Fruit fly (Drosophila melanogaster) whole organism, embryonic: Measurements from ENCODE around the gene CG4629.

Source experiments
- Awh ChIP-seq: fragments of 200-800 bp; sonication (Bioruptor generic); IDR thresholded peaks from 2 replicates; pipeline ENCODE4, ENCODE4 v1.3.6; 2022; ENCODE audit warnings: missing biosample characterization, missing genetic modification characterization
- BEAF-32 ChIP-seq: fragments of 200-800 bp; sonication (Bioruptor generic); optimal IDR thresholded peaks from 3 replicates; lab custom pipeline; 2017; ENCODE audit warnings: missing biosample characterization, missing genetic modification characterization, mild to moderate bottlenecking, moderate library complexity, missing genetic modification reagents
- Bteb2 ChIP-seq: fragments of 200-800 bp; sonication (Bioruptor generic); optimal IDR thresholded peaks from 2 replicates; lab custom pipeline; 2016; ENCODE audit warnings: missing biosample characterization, missing genetic modification characterization
- CG10267 ChIP-seq: fragments of 200-800 bp; sonication (Bioruptor generic); optimal IDR thresholded peaks from 2 replicates; lab custom pipeline; 2018; ENCODE audit warnings: missing biosample characterization, mild to moderate bottlenecking, missing genetic modification characterization, moderate library complexity
- CG10431 ChIP-seq: fragments of 200-800 bp; sonication (Bioruptor generic); optimal IDR thresholded peaks from 3 replicates; lab custom pipeline; 2018; ENCODE audit warnings: missing biosample characterization, mild to moderate bottlenecking, missing genetic modification characterization
- CG11085 ChIP-seq: fragments of 200-800 bp; sonication (Bioruptor generic); IDR thresholded peaks from 2 replicates; pipeline ENCODE4 v1.3.6; 2022; ENCODE audit warnings: missing biosample characterization, missing genetic modification characterization
- CG11398 ChIP-seq: fragments of 200-800 bp; sonication (Bioruptor generic); optimal IDR thresholded peaks from 2 replicates; lab custom pipeline; 2016; ENCODE audit warnings: missing biosample characterization, missing genetic modification characterization
- CG12769 ChIP-seq: fragments of 200-800 bp; sonication (Bioruptor generic); optimal IDR thresholded peaks from 2 replicates; lab custom pipeline; 2019; ENCODE audit warnings: missing biosample characterization, mild to moderate bottlenecking, missing genetic modification characterization, moderate library complexity
- CG13424 ChIP-seq: fragments of 200-800 bp; sonication (Bioruptor generic); optimal IDR thresholded peaks from 2 replicates; lab custom pipeline; 2019; ENCODE audit warnings: missing biosample characterization, mild to moderate bottlenecking, missing genetic modification characterization, moderate library complexity
- CG16779 ChIP-seq: fragments of 200-800 bp; sonication (Bioruptor generic); IDR thresholded peaks from 2 replicates; pipeline ENCODE4 v1.3.6; 2022; ENCODE audit warnings: missing biosample characterization, missing genetic modification characterization
- CG16815 ChIP-seq: fragments of 200-800 bp; sonication (Bioruptor generic); optimal IDR thresholded peaks from 3 replicates; lab custom pipeline; 2017; ENCODE audit warnings: missing biosample characterization, mild to moderate bottlenecking, missing genetic modification characterization
- CG17568 ChIP-seq: fragments of 200-800 bp; sonication (Bioruptor generic); optimal IDR thresholded peaks from 2 replicates; lab custom pipeline; 2018; ENCODE audit warnings: missing biosample characterization, mild to moderate bottlenecking, missing genetic modification characterization, moderate library complexity
- CG18619 ChIP-seq: fragments of 200-800 bp; sonication (Bioruptor generic); optimal IDR thresholded peaks from 3 replicates; lab custom pipeline; 2017; ENCODE audit warnings: missing biosample characterization, mild to moderate bottlenecking, missing genetic modification characterization
- CG2116 ChIP-seq: fragments of 200-800 bp; sonication (Bioruptor generic); optimal IDR thresholded peaks from 3 replicates; lab custom pipeline; 2018; ENCODE audit warnings: missing biosample characterization, mild to moderate bottlenecking, missing genetic modification characterization
- CG30403 ChIP-seq: fragments of 200-800 bp; sonication (Bioruptor generic); optimal IDR thresholded peaks from 3 replicates; lab custom pipeline; 2016; ENCODE audit warnings: missing biosample characterization, missing genetic modification characterization
- CG30431 ChIP-seq: fragments of 200-800 bp; sonication (Bioruptor generic); optimal IDR thresholded peaks from 2 replicates; lab custom pipeline; 2017; ENCODE audit warnings: missing biosample characterization, missing genetic modification characterization
- CG33213 ChIP-seq: fragments of 200-800 bp; sonication (Bioruptor generic); optimal IDR thresholded peaks from 3 replicates; lab custom pipeline; 2016; ENCODE audit warnings: missing biosample characterization, missing genetic modification characterization
- CG4820 ChIP-seq: fragments of 200-800 bp; sonication (Bioruptor generic); optimal IDR thresholded peaks from 3 replicates; lab custom pipeline; 2016; ENCODE audit warnings: missing biosample characterization, missing genetic modification characterization
- CG6175 ChIP-seq: fragments of 200-800 bp; sonication (Bioruptor generic); IDR thresholded peaks from 3 replicates; pipeline ENCODE4 v1.3.6; 2022; ENCODE audit warnings: missing biosample characterization, missing genetic modification characterization
- CG7987 ChIP-seq: fragments of 200-800 bp; sonication (Bioruptor generic); optimal IDR thresholded peaks from 2 replicates; lab custom pipeline; 2018; ENCODE audit warnings: missing biosample characterization, mild to moderate bottlenecking, missing genetic modification characterization, moderate library complexity
- CG9817 ChIP-seq: fragments of 200-800 bp; sonication (Bioruptor generic); optimal IDR thresholded peaks from 2 replicates; lab custom pipeline; 2018; ENCODE audit warnings: missing biosample characterization, mild to moderate bottlenecking, missing genetic modification characterization, moderate library complexity
- Dad ChIP-seq: fragments of 200-800 bp; sonication (Bioruptor generic); optimal IDR thresholded peaks from 3 replicates; lab custom pipeline; 2016; ENCODE audit warnings: missing biosample characterization, missing genetic modification characterization
- E2f1 ChIP-seq: fragments of 200-800 bp; sonication (Bioruptor generic); IDR thresholded peaks from 2 replicates; pipeline ENCODE4 v1.3.6; 2022; ENCODE audit warnings: missing biosample characterization, missing genetic modification characterization
- Ets65A ChIP-seq: fragments of 200-800 bp; sonication (Bioruptor generic); peaks from one replicate; lab custom pipeline; 2016; ENCODE audit warnings: missing biosample characterization, missing genetic modification characterization
- Fer3 ChIP-seq: fragments of 200-800 bp; sonication (Bioruptor generic); optimal IDR thresholded peaks from 2 replicates; lab custom pipeline; 2018; ENCODE audit warnings: missing biosample characterization, mild to moderate bottlenecking, missing genetic modification characterization, moderate library complexity
- MBD-R2 ChIP-seq: fragments of 200-800 bp; sonication (Bioruptor generic); IDR thresholded peaks from 2 replicates; pipeline ENCODE4 v1.3.6; 2022; ENCODE audit warnings: missing biosample characterization, missing genetic modification characterization
- MESR4 ChIP-seq: fragments of 200-800 bp; sonication (Bioruptor generic); optimal IDR thresholded peaks from 2 replicates; lab custom pipeline; 2018; ENCODE audit warnings: missing biosample characterization, mild to moderate bottlenecking, missing genetic modification characterization, moderate library complexity
- Oli ChIP-seq: fragments of 200-800 bp; sonication (Bioruptor generic); optimal IDR thresholded peaks from 2 replicates; lab custom pipeline; 2018; ENCODE audit warnings: missing biosample characterization, mild to moderate bottlenecking, missing genetic modification characterization, moderate library complexity
- Rfx ChIP-seq: fragments of 200-800 bp; sonication (Bioruptor generic); IDR thresholded peaks from 2 replicates; pipeline ENCODE4 v1.3.6; 2022; ENCODE audit warnings: missing biosample characterization, missing genetic modification characterization
- Usf ChIP-seq: fragments of 200-800 bp; sonication (Bioruptor generic); optimal IDR thresholded peaks from 2 replicates; lab custom pipeline; 2017; ENCODE audit warnings: missing genotype, missing biosample characterization, missing genetic modification characterization
- al ChIP-seq: fragments of 200-800 bp; sonication (Bioruptor generic); IDR thresholded peaks from 2 replicates; pipeline ENCODE4 v1.3.6; 2022; ENCODE audit warnings: missing biosample characterization, missing genetic modification characterization
- amos ChIP-seq: fragments of 200-800 bp; sonication (Bioruptor generic); IDR thresholded peaks from 2 replicates; pipeline ENCODE4 v1.3.6; 2022; ENCODE audit warnings: missing biosample characterization, missing genetic modification characterization; ENCODE audit not compliant: partially characterized antibody
- bcd ChIP-seq: fragments of 200-800 bp; sonication (Bioruptor generic); optimal IDR thresholded peaks from 2 replicates; lab custom pipeline; 2017; ENCODE audit warnings: missing biosample characterization, mild to moderate bottlenecking, missing genetic modification characterization
- chif ChIP-seq, 2 experiments: fragments of 200-800 bp; sonication (Bioruptor generic); optimal IDR thresholded peaks; 3 replicates each; lab custom pipeline; 2016; ENCODE audit warnings: missing biosample characterization in 2 of 2, missing genetic modification characterization in 2 of 2
- dpn ChIP-seq, 2 experiments: fragments of 200-800 bp; sonication (Bioruptor generic); optimal IDR thresholded peaks; 3 replicates each; lab custom pipeline; 2016; ENCODE audit warnings: missing biosample characterization in 2 of 2, missing genetic modification characterization in 2 of 2
- en ChIP-seq: fragments of 200-800 bp; sonication (Bioruptor generic); optimal IDR thresholded peaks from 2 replicates; lab custom pipeline; 2016; ENCODE audit warnings: missing biosample characterization, missing genetic modification characterization
- fu2 ChIP-seq: fragments of 200-800 bp; sonication (Bioruptor generic); optimal IDR thresholded peaks from 2 replicates; lab custom pipeline; 2016; ENCODE audit warnings: missing biosample characterization, missing genetic modification characterization
- her ChIP-seq: fragments of 200-800 bp; sonication (Bioruptor generic); optimal IDR thresholded peaks from 2 replicates; lab custom pipeline; 2016; ENCODE audit warnings: missing biosample characterization, missing genetic modification characterization
- jigr1 ChIP-seq: fragments of 200-800 bp; sonication (Bioruptor generic); IDR thresholded peaks from 3 replicates; pipeline ENCODE4 v1.3.6; 2022; ENCODE audit warnings: missing biosample characterization, missing genetic modification characterization
- jumu ChIP-seq: fragments of 200-800 bp; sonication (Bioruptor generic); optimal IDR thresholded peaks from 3 replicates; lab custom pipeline; 2016; ENCODE audit warnings: missing biosample characterization, missing genetic modification characterization
- nau ChIP-seq: fragments of 200-800 bp; sonication (Bioruptor generic); optimal IDR thresholded peaks from 3 replicates; lab custom pipeline; 2017; ENCODE audit warnings: missing biosample characterization, mild to moderate bottlenecking, missing genetic modification characterization, missing genetic modification reagents
- pzg ChIP-seq: fragments of 200-800 bp; sonication (Bioruptor generic); optimal IDR thresholded peaks from 3 replicates; lab custom pipeline; 2018; ENCODE audit warnings: missing biosample characterization, mild to moderate bottlenecking, missing genetic modification characterization, moderate library complexity
- repo ChIP-seq: fragments of 200-800 bp; sonication (Bioruptor generic); optimal IDR thresholded peaks from 2 replicates; lab custom pipeline; 2016; ENCODE audit warnings: missing biosample characterization, missing genetic modification characterization
- run ChIP-seq: fragments of 200-800 bp; sonication (Bioruptor generic); optimal IDR thresholded peaks from 3 replicates; lab custom pipeline; 2018; ENCODE audit warnings: missing biosample characterization, mild to moderate bottlenecking, missing genetic modification characterization
- scrt ChIP-seq: fragments of 200-800 bp; sonication (Bioruptor generic); optimal IDR thresholded peaks from 2 replicates; lab custom pipeline; 2018; ENCODE audit warnings: missing biosample characterization, mild to moderate bottlenecking, missing genetic modification characterization, moderate library complexity
- seq ChIP-seq: fragments of 200-800 bp; sonication (Bioruptor generic); IDR thresholded peaks from 2 replicates; pipeline ENCODE4 v1.3.6; 2022; ENCODE audit warnings: missing biosample characterization, missing genetic modification characterization
- slp2 ChIP-seq: fragments of 200-800 bp; sonication (Bioruptor generic); optimal IDR thresholded peaks from 2 replicates; lab custom pipeline; 2016; ENCODE audit warnings: missing biosample characterization, missing genetic modification characterization
- tin ChIP-seq: fragments of 200-800 bp; sonication (Bioruptor generic); optimal IDR thresholded peaks from 3 replicates; lab custom pipeline; 2016; ENCODE audit warnings: missing biosample characterization, missing genetic modification characterization
- ttk ChIP-seq: fragments of 200-800 bp; sonication (Bioruptor generic); IDR thresholded peaks from 2 replicates; pipeline ENCODE4 v2.1.2; 2022; ENCODE audit warnings: missing biosample characterization, missing genetic modification characterization
- tx ChIP-seq: fragments of 200-800 bp; sonication (Bioruptor generic); optimal IDR thresholded peaks from 2 replicates; lab custom pipeline; 2016; ENCODE audit warnings: missing biosample characterization, missing genetic modification characterization
- zen2 ChIP-seq: fragments of 200-800 bp; sonication (Bioruptor generic); IDR thresholded peaks from 3 replicates; pipeline ENCODE4 v1.3.6; 2022; ENCODE audit warnings: missing biosample characterization, missing genetic modification characterization; ENCODE audit not compliant: partially characterized antibody

Gene CG4629

dm6 chr2L:1150554-1150953 is 48.2 kb upstream of the CG4629 start, which contains the start of the genes Tfb4 and Vps29 (continued):
- no peak for TF ChIP-seq Awh (GFP tag; lab: Robert Waterston, UW)
- no peak for TF ChIP-seq run (tag; lab: Kevin White, UChicago)
- peak; percentile 1 for TF ChIP-seq repo (GFP tag; lab: Kevin White, UChicago)
- TF ChIP-seq Rfx (GFP tag; lab: Robert Waterston, UW), result peak; percentile 81
- TF ChIP-seq en, result no peak
- TF ChIP-seq CG16815 (GFP tag; lab: Kevin White, UChicago), result no peak
- TF ChIP-seq scrt (GFP tag; lab: Kevin White, UChicago), result no peak
- TF ChIP-seq Fer3 (tag; lab: Kevin White, UChicago), result no peak
- no peak for TF ChIP-seq E2f1 (GFP tag; lab: Robert Waterston, UW)
- peak; percentile 46; the same call in 1 of the 2 replicates for TF ChIP-seq CG11085 (GFP tag; lab: Robert Waterston, UW)
- peak; percentile 87 for TF ChIP-seq amos (GFP tag; lab: Robert Waterston, UW)
- TF ChIP-seq seq (GFP tag; lab: Robert Waterston, UW), result no peak
- no peak for TF ChIP-seq CG10431 (GFP tag; lab: Kevin White, UChicago)
- no peak for TF ChIP-seq CG18619
- TF ChIP-seq Usf (GFP tag; lab: Kevin White, UChicago), result no peak
- TF ChIP-seq al (GFP tag; lab: Robert Waterston, UW), result peak; percentile 38; the same call in 1 of the 2 replicates
- TF ChIP-seq CG17568 (GFP tag; lab: Kevin White, UChicago), result peak; percentile 99
- peak; percentile 33 for TF ChIP-seq CG10267 (tag; lab: Kevin White, UChicago)
- TF ChIP-seq Dad (GFP tag; lab: Kevin White, UChicago), result no peak
- TF ChIP-seq CG33213 (GFP tag; lab: Kevin White, UChicago), result peak; percentile 43
- peak; percentile 94 for TF ChIP-seq Ets65A
- peak; percentile 7 for TF ChIP-seq tx (GFP tag; lab: Kevin White, UChicago)
- peak; percentile 67 for TF ChIP-seq tin
- peak; percentile 63 for TF ChIP-seq jumu (GFP tag; lab: Kevin White, UChicago)
- TF ChIP-seq CG9817, result no peak
- peak; percentile 36 for TF ChIP-seq CG13424 (tag; lab: Kevin White, UChicago)
- no peak for TF ChIP-seq Oli (tag; lab: Kevin White, UChicago)
- TF ChIP-seq zen2, result peak; percentile 98
- peak; percentile 70 for TF ChIP-seq pzg (GFP tag; lab: Kevin White, UChicago)
- TF ChIP-seq BEAF-32 (GFP tag; lab: Kevin White, UChicago), result peak; percentile 66
- TF ChIP-seq CG30431 (GFP tag; lab: Kevin White, UChicago), result no peak
- TF ChIP-seq CG6175 (GFP tag; lab: Robert Waterston, UW), result no peak
- TF ChIP-seq CG7987 (GFP tag; lab: Kevin White, UChicago), result peak; percentile 44
- TF ChIP-seq CG11398 (GFP tag; lab: Kevin White, UChicago), result peak; percentile 25
- peak; percentile 69 for TF ChIP-seq CG2116 (GFP tag; lab: Kevin White, UChicago)
- TF ChIP-seq slp2 (GFP tag; lab: Kevin White, UChicago), result no peak
- TF ChIP-seq MESR4 (GFP tag; lab: Kevin White, UChicago), result peak; percentile 78
- TF ChIP-seq nau (GFP tag; lab: Kevin White, UChicago), result no peak
- TF ChIP-seq jigr1 (GFP tag; lab: Robert Waterston, UW), result no peak
- TF ChIP-seq Bteb2, result peak; percentile 32
- TF ChIP-seq chif (GFP tag; optimal IDR thresholded peaks at IDR 0.05; lab: Kevin White, UChicago), result peak in 1 of 2 experiments; percentile 17
- TF ChIP-seq fu2 (GFP tag; lab: Kevin White, UChicago), result peak; percentile 49
- peak; percentile 21 for TF ChIP-seq CG4820 (GFP tag; lab: Kevin White, UChicago)
- no peak for TF ChIP-seq bcd (GFP tag; lab: Kevin White, UChicago)
- peak; percentile 51 for TF ChIP-seq CG30403 (GFP tag; lab: Kevin White, UChicago)
- no peak for TF ChIP-seq CG12769
- TF ChIP-seq ttk, result no peak
- peak; percentile 28 to 73 for TF ChIP-seq dpn (GFP tag; optimal IDR thresholded peaks at IDR 0.05; lab: Kevin White, UChicago)
- 0 out of 2 replicates have a peak, but pooled peaks have one; percentile 38 for TF ChIP-seq CG16779 (GFP tag; lab: Robert Waterston, UW)
- TF ChIP-seq MBD-R2 (GFP tag; lab: Robert Waterston, UW), result peak; percentile 97
- peak; percentile 75 for TF ChIP-seq her (GFP tag; lab: Kevin White, UChicago)
